Worm (Caenorhabditis elegans): ENCODE data around the gene M163.7.

M163.7 gene

ce11 chrX:14464513-14464912, at the start of gene M163.7:
M163.7 (plus strand) TSS chrX:14464813.
- TF ChIP-seq ref-1 (GFP tag; conservative IDR thresholded peaks at IDR 0.05) = no peak
- TF ChIP-seq med-1 (GFP tag; optimal IDR thresholded peaks at IDR 0.05; ENCODE audit: insufficient read depth) = no peak
- TF ChIP-seq T22C8.4 (GFP tag; IDR thresholded peaks at IDR 0.05) = no peak
- no peak for TF ChIP-seq ztf-23 (GFP tag; IDR thresholded peaks at IDR 0.05)
- no peak for TF ChIP-seq ztf-29 (GFP tag; IDR thresholded peaks at IDR 0.05)
- TF ChIP-seq tab-1 (GFP tag; IDR thresholded peaks at IDR 0.05) = no peak
- no peak for TF ChIP-seq klf-2 (GFP tag; conservative IDR thresholded peaks at IDR 0.05)
- TF ChIP-seq flt-1 (GFP tag; IDR thresholded peaks at IDR 0.05) = no peak
- TF ChIP-seq cog-1 (tag; optimal IDR thresholded peaks at IDR 0.05) = no peak

DNA sequence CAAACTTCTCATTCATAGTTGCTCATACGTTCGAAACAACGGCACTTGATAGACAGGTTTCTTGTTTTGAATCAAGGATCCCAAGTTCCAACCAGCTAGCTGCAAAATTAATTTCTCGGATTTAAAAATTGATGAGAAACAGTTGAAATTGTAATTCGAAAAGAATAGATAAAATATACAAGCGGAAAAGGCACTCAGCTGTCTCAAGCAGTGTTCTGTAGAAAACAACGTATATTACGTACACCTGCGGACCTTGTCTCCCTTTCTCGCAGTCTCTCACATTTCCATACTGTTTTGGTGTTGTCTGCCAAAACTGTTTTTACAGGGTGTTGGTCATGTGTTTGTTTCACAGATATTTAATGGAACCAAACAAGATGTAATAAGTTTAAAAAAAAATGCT, 49.0 kb upstream of the M163.7 start, which contains the start of gene F23D12.10:
Gene F23D12.10 (minus strand): TSS at position 101 of the 400 bp plus-strand sequence.
- TF ChIP-seq ztf-23 (GFP tag; IDR thresholded peaks at IDR 0.05) (no peak), med-1 (GFP tag; optimal IDR thresholded peaks at IDR 0.05; ENCODE audit: insufficient read depth) (no peak), ztf-29 (GFP tag; IDR thresholded peaks at IDR 0.05) (no peak), cog-1 (tag; optimal IDR thresholded peaks at IDR 0.05) (no peak), T22C8.4 (GFP tag; IDR thresholded peaks at IDR 0.05) (no peak), flt-1 (GFP tag; IDR thresholded peaks at IDR 0.05) (no peak), tab-1 (GFP tag; IDR thresholded peaks at IDR 0.05) (no peak), klf-2 (GFP tag; conservative IDR thresholded peaks at IDR 0.05) (no peak), ref-1 (GFP tag; conservative IDR thresholded peaks at IDR 0.05) (no peak)

DNA sequence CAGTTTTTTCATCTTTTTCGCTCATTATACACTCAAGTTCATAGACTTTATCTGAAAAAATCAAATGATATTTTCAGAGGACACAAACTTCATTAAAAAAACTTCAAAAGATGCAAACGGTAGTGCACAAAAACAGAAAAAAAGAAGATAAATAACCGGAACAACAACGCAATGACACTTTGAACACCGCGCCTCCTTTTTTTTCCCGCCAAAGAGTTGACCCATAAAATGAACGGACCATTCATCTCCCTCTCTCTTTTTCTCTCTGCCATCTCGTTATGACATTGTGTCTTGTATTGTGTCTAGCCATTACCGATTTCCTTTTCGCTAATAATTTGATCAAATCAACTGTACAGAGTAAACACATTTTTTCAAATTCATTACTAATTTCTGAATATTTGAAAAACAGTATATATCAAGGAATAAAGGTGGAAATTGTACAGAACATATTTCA, 43.1 kb upstream of the M163.7 start, which contains the start of gene F23D12.2:
Gene F23D12.2 (minus strand): TSS at position 51 of the 454 bp plus-strand sequence.
- TF ChIP-seq klf-2 (GFP tag; conservative IDR thresholded peaks at IDR 0.05) = no peak
- TF ChIP-seq med-1 (GFP tag; optimal IDR thresholded peaks at IDR 0.05; ENCODE audit: insufficient read depth) = no peak
- TF ChIP-seq cog-1 (tag; optimal IDR thresholded peaks at IDR 0.05) = no peak
- no peak for TF ChIP-seq tab-1 (GFP tag; IDR thresholded peaks at IDR 0.05)
- TF ChIP-seq ztf-29 (GFP tag; IDR thresholded peaks at IDR 0.05) = no peak
- no peak for TF ChIP-seq flt-1 (GFP tag; IDR thresholded peaks at IDR 0.05)
- no peak for TF ChIP-seq T22C8.4 (GFP tag; IDR thresholded peaks at IDR 0.05)
- no peak for TF ChIP-seq ztf-23 (GFP tag; IDR thresholded peaks at IDR 0.05)
- no peak for TF ChIP-seq ref-1 (GFP tag; conservative IDR thresholded peaks at IDR 0.05)

ce11 chrX:14423105-14423504, 41.5 kb upstream of the M163.7 start, which contains the start of gene fipr-3:
fipr-3 (plus strand) TSS chrX:14423405.
- TF ChIP-seq tab-1 (GFP tag; IDR thresholded peaks at IDR 0.05) (no peak), med-1 (GFP tag; optimal IDR thresholded peaks at IDR 0.05; ENCODE audit: insufficient read depth) (no peak), klf-2 (GFP tag; conservative IDR thresholded peaks at IDR 0.05) (no peak), ztf-23 (GFP tag; IDR thresholded peaks at IDR 0.05) (no peak), ref-1 (GFP tag; conservative IDR thresholded peaks at IDR 0.05) (no peak), cog-1 (tag; optimal IDR thresholded peaks at IDR 0.05) (no peak), ztf-29 (GFP tag; IDR thresholded peaks at IDR 0.05) (no peak), flt-1 (GFP tag; IDR thresholded peaks at IDR 0.05) (no peak), T22C8.4 (GFP tag; IDR thresholded peaks at IDR 0.05) (no peak)

DNA sequence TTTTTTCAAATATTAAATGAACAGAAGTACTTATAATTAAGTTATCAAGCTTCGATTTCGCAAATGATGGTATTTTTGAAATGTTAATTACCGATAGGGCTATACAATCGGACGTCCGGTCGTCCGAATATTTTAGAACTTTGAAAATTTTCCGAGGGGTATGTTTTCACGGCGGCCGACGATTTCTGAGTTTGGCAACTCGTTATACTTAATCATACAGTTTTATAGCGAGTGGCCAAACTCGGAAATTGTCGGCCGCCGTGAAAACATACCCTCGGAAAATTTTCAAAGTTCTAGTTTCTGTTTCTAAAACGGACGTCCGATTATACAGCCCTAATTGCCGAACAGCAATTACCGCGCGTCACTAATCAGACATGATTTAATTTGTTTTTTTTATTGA, 40.4 kb upstream of the M163.7 start:
- no peak for TF ChIP-seq tab-1 (GFP tag; IDR thresholded peaks at IDR 0.05)
- no peak for TF ChIP-seq med-1 (GFP tag; optimal IDR thresholded peaks at IDR 0.05; ENCODE audit: insufficient read depth)
- TF ChIP-seq ref-1 (GFP tag; conservative IDR thresholded peaks at IDR 0.05) = no peak
- TF ChIP-seq cog-1 (tag; optimal IDR thresholded peaks at IDR 0.05) = no peak
- TF ChIP-seq klf-2 (GFP tag; conservative IDR thresholded peaks at IDR 0.05) = no peak
- no peak for TF ChIP-seq T22C8.4 (GFP tag; IDR thresholded peaks at IDR 0.05)
- no peak for TF ChIP-seq ztf-23 (GFP tag; IDR thresholded peaks at IDR 0.05)
- no peak for TF ChIP-seq ztf-29 (GFP tag; IDR thresholded peaks at IDR 0.05)
- TF ChIP-seq flt-1 (GFP tag; IDR thresholded peaks at IDR 0.05) = no peak

DNA sequence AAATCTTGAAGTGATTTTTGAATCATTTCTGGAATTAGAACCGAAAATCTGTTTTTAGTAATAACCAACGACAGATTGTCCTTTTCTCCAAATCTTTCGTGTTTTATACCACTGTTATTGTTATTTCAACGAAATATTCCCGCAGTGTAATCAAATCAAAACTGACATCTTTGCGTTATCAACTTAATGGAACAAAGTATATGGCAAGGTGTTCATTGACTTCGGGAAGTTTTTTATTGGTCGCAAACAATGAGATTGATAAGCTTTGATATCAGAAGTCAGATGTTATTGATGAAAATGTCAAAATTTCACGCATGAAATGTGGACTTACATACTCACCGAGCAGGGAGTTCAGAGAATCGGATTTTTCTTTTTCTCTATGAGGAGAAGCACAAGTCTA, 39.9 kb upstream of the M163.7 start, which contains the start of gene F23D12.11:
Gene F23D12.11 (minus strand): TSS at position 79 of the 400 bp plus-strand sequence.
- no peak for TF ChIP-seq ztf-29 (GFP tag; IDR thresholded peaks at IDR 0.05)
- no peak for TF ChIP-seq ztf-23 (GFP tag; IDR thresholded peaks at IDR 0.05)
- TF ChIP-seq flt-1 (GFP tag; IDR thresholded peaks at IDR 0.05) = no peak
- TF ChIP-seq T22C8.4 (GFP tag; IDR thresholded peaks at IDR 0.05) = no peak
- no peak for TF ChIP-seq ref-1 (GFP tag; conservative IDR thresholded peaks at IDR 0.05)
- TF ChIP-seq klf-2 (GFP tag; conservative IDR thresholded peaks at IDR 0.05) = no peak
- TF ChIP-seq med-1 (GFP tag; optimal IDR thresholded peaks at IDR 0.05; ENCODE audit: insufficient read depth) = no peak
- no peak for TF ChIP-seq cog-1 (tag; optimal IDR thresholded peaks at IDR 0.05)
- TF ChIP-seq tab-1 (GFP tag; IDR thresholded peaks at IDR 0.05) = no peak

ce11 chrX:14428052-14428451, 36.6 kb upstream of the M163.7 start, which contains the start of gene F23D12.1:
F23D12.1 (minus strand) TSS chrX:14428152.
- TF ChIP-seq ztf-23 (GFP tag; IDR thresholded peaks at IDR 0.05) (no peak), flt-1 (GFP tag; IDR thresholded peaks at IDR 0.05) (no peak), tab-1 (GFP tag; IDR thresholded peaks at IDR 0.05) (no peak), klf-2 (GFP tag; conservative IDR thresholded peaks at IDR 0.05) (no peak), cog-1 (tag; optimal IDR thresholded peaks at IDR 0.05) (no peak), ref-1 (GFP tag; conservative IDR thresholded peaks at IDR 0.05) (no peak), T22C8.4 (GFP tag; IDR thresholded peaks at IDR 0.05) (no peak), ztf-29 (GFP tag; IDR thresholded peaks at IDR 0.05) (no peak), med-1 (GFP tag; optimal IDR thresholded peaks at IDR 0.05; ENCODE audit: insufficient read depth) (no peak)

ce11 chrX:14430436-14430835, 34.2 kb upstream of the M163.7 start:
- TF ChIP-seq klf-2 (GFP tag; conservative IDR thresholded peaks at IDR 0.05) (no peak), med-1 (GFP tag; optimal IDR thresholded peaks at IDR 0.05; ENCODE audit: insufficient read depth) (no peak), tab-1 (GFP tag; IDR thresholded peaks at IDR 0.05) (no peak), flt-1 (GFP tag; IDR thresholded peaks at IDR 0.05) (no peak), ref-1 (GFP tag; conservative IDR thresholded peaks at IDR 0.05) (no peak), T22C8.4 (GFP tag; IDR thresholded peaks at IDR 0.05) (no peak), ztf-23 (GFP tag; IDR thresholded peaks at IDR 0.05) (no peak), cog-1 (tag; optimal IDR thresholded peaks at IDR 0.05) (no peak), ztf-29 (GFP tag; IDR thresholded peaks at IDR 0.05) (no peak)

DNA sequence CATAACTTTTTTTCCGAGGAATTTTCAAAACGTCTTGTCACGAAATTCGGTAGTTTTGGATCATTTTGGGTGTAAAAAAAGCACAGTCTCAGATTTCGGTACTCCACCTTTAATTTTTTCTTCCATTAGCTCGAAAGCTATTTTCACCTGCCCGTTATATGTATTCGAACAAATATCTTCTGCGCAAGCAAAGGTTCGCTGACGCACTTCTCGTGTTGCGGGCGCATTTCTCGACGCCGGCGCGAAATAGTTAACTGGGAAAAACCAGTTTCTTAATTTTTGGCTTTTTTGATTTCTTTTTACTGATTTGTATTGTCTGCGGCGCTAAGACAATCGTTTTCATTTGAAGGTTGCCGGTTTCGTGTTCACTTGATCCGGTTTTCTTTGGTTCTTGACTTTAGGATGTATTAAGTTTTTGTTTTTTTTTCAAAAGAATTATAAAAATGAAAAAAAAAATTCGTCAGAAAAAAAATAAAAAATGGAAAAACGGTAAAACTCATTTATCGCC, 28.9 kb upstream of the M163.7 start:
- TF ChIP-seq klf-2 (GFP tag; conservative IDR thresholded peaks at IDR 0.05) = no peak
- TF ChIP-seq med-1 (GFP tag; optimal IDR thresholded peaks at IDR 0.05; ENCODE audit: insufficient read depth) = no peak
- TF ChIP-seq T22C8.4 (GFP tag; IDR thresholded peaks at IDR 0.05) = no peak
- no peak for TF ChIP-seq ztf-29 (GFP tag; IDR thresholded peaks at IDR 0.05)

All from whole organism, midembryonic.